Fruit fly (Drosophila melanogaster) whole organism, embryonic: Measurements from ENCODE around the gene CG1632.

Experiments used
- CG12071 ChIP-seq: fragments of 200-800 bp; sonication (Bioruptor generic); optimal IDR thresholded peaks from 3 replicates; lab custom pipeline; 2018; ENCODE audit warnings: missing biosample characterization, mild to moderate bottlenecking, missing genetic modification characterization
- CG17385 ChIP-seq: fragments of 200-800 bp; sonication (Bioruptor generic); optimal IDR thresholded peaks from 3 replicates; lab custom pipeline; 2018; ENCODE audit warnings: missing biosample characterization, mild to moderate bottlenecking, missing genetic modification characterization
- GATAe ChIP-seq: fragments of 200-800 bp; sonication (Bioruptor generic); conservative IDR thresholded peaks from 2 replicates; pipeline ENCODE4 v1.3.6; 2022; ENCODE audit warnings: missing biosample characterization, missing genetic modification characterization
- inv ChIP-seq: fragments of 200-800 bp; sonication (Bioruptor generic); IDR thresholded peaks from 2 replicates; pipeline ENCODE4 v1.3.6; 2022; ENCODE audit warnings: missing biosample characterization, missing genetic modification characterization; ENCODE audit not compliant: partially characterized antibody
- jing ChIP-seq: fragments of 200-800 bp; sonication (Bioruptor generic); optimal IDR thresholded peaks from 2 replicates; lab custom pipeline; 2018; ENCODE audit warnings: missing biosample characterization, mild to moderate bottlenecking, missing genetic modification characterization
- org-1 ChIP-seq: fragments of 200-800 bp; sonication (Bioruptor generic); optimal IDR thresholded peaks from 2 replicates; lab custom pipeline; 2017; ENCODE audit warnings: missing biosample characterization, missing genetic modification characterization
- so ChIP-seq: fragments of 200-800 bp; sonication (Bioruptor generic); IDR thresholded peaks from 3 replicates; pipeline ENCODE4 v1.3.6; 2022; ENCODE audit warnings: missing biosample characterization, missing genetic modification characterization

DNA sequence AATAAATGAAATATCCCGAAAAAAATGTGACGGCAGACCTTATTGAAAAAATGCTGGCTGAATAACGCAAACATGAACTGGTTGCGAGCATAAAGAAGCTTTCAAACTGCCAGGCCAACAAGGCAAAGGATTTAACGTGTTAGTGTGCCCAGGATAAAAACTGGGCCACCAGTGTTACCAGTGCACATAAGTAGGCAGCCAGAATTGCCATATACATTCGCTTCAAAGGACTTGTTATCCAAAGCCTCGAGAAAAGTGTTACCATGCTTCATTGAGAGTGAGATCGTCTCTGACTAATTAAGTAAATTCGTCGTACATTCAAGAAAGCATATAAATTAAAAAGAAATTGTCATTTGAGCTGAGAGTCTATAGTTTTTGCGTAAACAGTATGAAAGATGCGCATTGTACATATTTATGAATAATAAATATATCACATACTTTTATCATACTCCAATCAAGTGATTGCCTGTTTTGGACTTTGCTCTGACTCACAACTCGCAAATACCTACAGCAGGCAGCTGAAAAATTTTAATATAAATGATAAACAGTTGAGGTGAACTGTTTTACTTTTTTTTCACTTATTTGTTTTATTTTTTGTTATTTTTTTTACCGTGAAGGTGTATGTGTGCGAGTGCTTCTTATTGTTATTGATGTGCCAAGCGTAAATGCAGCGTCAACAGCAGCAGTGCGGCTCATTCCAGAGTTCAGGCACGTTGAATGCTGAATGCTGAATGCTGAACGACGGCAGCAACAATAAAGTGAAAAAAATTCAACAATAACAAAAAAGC is 21.0 kb upstream of the CG1632 start:
- TF ChIP-seq GATAe (GFP tag; lab: Robert Waterston, UW) (no peak), so (no peak), inv (GFP tag; lab: Robert Waterston, UW) (no peak), jing (GFP tag; lab: Kevin White, UChicago) (no peak), org-1 (no peak), CG17385 (GFP tag; lab: Kevin White, UChicago) (no peak), CG12071 (no peak)
